Worm (Caenorhabditis elegans): Measurements from ENCODE around the gene T24C12.1.

Gene T24C12.1

ce11 chrX:2226875-2227355 is 27.7 kb downstream of the T24C12.1 start (continued):
- TF ChIP-seq D2030.7 (GFP tag; IDR thresholded peaks at IDR 0.05) (peak; percentile 72), atf-7 (tag; optimal IDR thresholded peaks at IDR 0.05) (peak; percentile 53), madf-6 (GFP tag; IDR thresholded peaks at IDR 0.05) (no peak; the same call in 1 of the 2 replicates), B0035.1 (tag; optimal IDR thresholded peaks at IDR 0.05) (peak; percentile 53), lin-40 (tag; optimal IDR thresholded peaks at IDR 0.05) (peak; percentile 75), F57C9.4 (tag; optimal IDR thresholded peaks at IDR 0.05) (peak; percentile 21), ceh-91 (GFP tag; IDR thresholded peaks at IDR 0.05) (peak; percentile 36; the same call in 1 of the 2 replicates), egl-18 (GFP tag; IDR thresholded peaks at IDR 0.05) (0 out of 2 replicates have a peak, but pooled peaks have one; percentile 60), let-526 (GFP tag; IDR thresholded peaks at IDR 0.05) (peak; percentile 77; the same call in 1 of the 2 replicates), ceh-58 (GFP tag; IDR thresholded peaks at IDR 0.05) (no peak), Y95B8A.8 (GFP tag; IDR thresholded peaks at IDR 0.05) (peak; percentile 69), lsl-1 (GFP tag; optimal IDR thresholded peaks at IDR 0.05) (peak; percentile 14), F37B4.10 (GFP tag; IDR thresholded peaks at IDR 0.05) (no peak), pha-4 (tag; optimal IDR thresholded peaks at IDR 0.05) (no peak), B0019.2 (GFP tag; conservative IDR thresholded peaks at IDR 0.05) (no peak), T07F8.4 (tag; optimal IDR thresholded peaks at IDR 0.05) (peak; percentile 55), nhr-80 (tag; optimal IDR thresholded peaks at IDR 0.05) (peak; percentile 18), F49E8.2 (tag; optimal IDR thresholded peaks at IDR 0.05; ENCODE audit: insufficient read depth) (no peak), F10E7.11 (tag; optimal IDR thresholded peaks at IDR 0.05) (peak; percentile 46), snpc-4 (GFP tag; optimal IDR thresholded peaks at IDR 0.05) (peak; percentile 64), snpc-4 (tag; optimal IDR thresholded peaks at IDR 0.05) (peak in 3 of 4 experiments; percentile 61 to 75 (median 67)), nfyb-1 (GFP tag; IDR thresholded peaks at IDR 0.05) (peak; percentile 84), B0261.1 (tag; optimal IDR thresholded peaks at IDR 0.05) (peak; percentile 91), C17E4.6 (GFP tag; IDR thresholded peaks at IDR 0.05) (no peak), snpc-1.3 (tag; optimal IDR thresholded peaks at IDR 0.05; ENCODE audit: insufficient read depth) (peak; percentile 63), let-607 (tag; optimal IDR thresholded peaks at IDR 0.05) (peak; percentile 29 to 37), F22D6.2 (tag; optimal IDR thresholded peaks at IDR 0.05) (peak; percentile 18), Y53G8AR.9 (GFP tag; conservative IDR thresholded peaks at IDR 0.05) (0 out of 2 replicates have a peak, but pooled peaks have one; percentile 31), hsf-1 (GFP tag; IDR thresholded peaks at IDR 0.05) (0 out of 2 replicates have a peak, but pooled peaks have one; percentile 47), ZK185.1 (tag; optimal IDR thresholded peaks at IDR 0.05; ENCODE audit: poor library complexity, severe bottlenecking) (peak; percentile 82), gei-17 (GFP tag; optimal IDR thresholded peaks at IDR 0.05) (peak; percentile 54), madf-3 (GFP tag; IDR thresholded peaks at IDR 0.05) (no peak), ceh-40 (GFP tag; IDR thresholded peaks at IDR 0.05) (no peak), aptf-3 (GFP tag; IDR thresholded peaks at IDR 0.05) (peak; percentile 58; the same call in 1 of the 2 replicates), attf-5 (GFP tag; optimal IDR thresholded peaks at IDR 0.05) (peak; percentile 64), snpc-1.1 (tag; optimal IDR thresholded peaks at IDR 0.05; ENCODE audit: insufficient read depth) (peak; percentile 36), sea-2 (GFP tag; IDR thresholded peaks at IDR 0.05) (no peak), attf-6 (GFP tag; IDR thresholded peaks at IDR 0.05) (no peak), F52B5.7 (tag; optimal IDR thresholded peaks at IDR 0.05) (peak; percentile 87), lin-35 (GFP tag; optimal IDR thresholded peaks at IDR 0.05) (peak in 1 of 3 experiments; percentile 75), madf-10 (tag; optimal IDR thresholded peaks at IDR 0.05) (peak; percentile 75), him-1 (tag; optimal IDR thresholded peaks at IDR 0.05) (peak; percentile 92), attf-3 (GFP tag; conservative IDR thresholded peaks at IDR 0.05) (0 out of 2 replicates have a peak, but pooled peaks have one; percentile 39), Y56A3A.18 (GFP tag; IDR thresholded peaks at IDR 0.05) (peak; percentile 84), Y67H2A.10 (GFP tag; conservative IDR thresholded peaks at IDR 0.05) (peak; percentile 26; the same call in 1 of the 2 replicates), efl-1 (GFP tag; optimal IDR thresholded peaks at IDR 0.05) (no peak), rec-8 (tag; optimal IDR thresholded peaks at IDR 0.05) (peak; percentile 67 to 83)

All from whole organism, young adult.